Worm (Caenorhabditis elegans) whole organism, young adult: ENCODE measurements around the gene gsr-1.
A peak's percentile ranks its signal among the peaks of the same experiment; 100 is the strongest.

Source experiments
- C06A6.2 ChIP-seq: fragments of 200-800 bp; sonication (Bioruptor generic); conservative IDR thresholded peaks from 2 replicates; pipeline ENCODE4 v1.3.6; 2022; ENCODE audit warnings: missing genetic modification characterization, missing compliant biosample characterization
- D2030.7 ChIP-seq: fragments of 200-800 bp; sonication (Bioruptor generic); IDR thresholded peaks from 2 replicates; pipeline ENCODE4 v1.3.6; 2022; ENCODE audit warnings: missing genetic modification reagents, missing genetic modification characterization, missing compliant biosample characterization
- F10E7.11 ChIP-seq: sonication (generic microtip); optimal IDR thresholded peaks from 2 replicates; lab custom pipeline; 2017; ENCODE audit warnings: mild to moderate bottlenecking, missing genetic modification characterization, moderate library complexity, missing compliant biosample characterization
- F22D6.2 ChIP-seq: sonication (generic microtip); optimal IDR thresholded peaks from 2 replicates; lab custom pipeline; 2016; ENCODE audit warnings: mild to moderate bottlenecking, missing genetic modification characterization, missing compliant biosample characterization
- F23B12.7 ChIP-seq: sonication (generic microtip); optimal IDR thresholded peaks from 2 replicates; lab custom pipeline; 2017; ENCODE audit warnings: missing genetic modification characterization, mild to moderate bottlenecking, missing compliant biosample characterization, antibody characterized with exemption, moderate library complexity; ENCODE audit not compliant: insufficient read depth
- F57C9.4 ChIP-seq: sonication (generic microtip); optimal IDR thresholded peaks from 2 replicates; lab custom pipeline; 2017; ENCODE audit warnings: mild to moderate bottlenecking, missing genetic modification characterization, missing compliant biosample characterization
- K12H6.12 ChIP-seq: fragments of 200-800 bp; sonication (Bioruptor generic); optimal IDR thresholded peaks from 2 replicates; lab custom pipeline; 2018; ENCODE audit warnings: mild to moderate bottlenecking, missing genetic modification characterization, missing compliant biosample characterization
- Y53G8AR.9 ChIP-seq: fragments of 200-800 bp; sonication (Bioruptor generic); conservative IDR thresholded peaks from 2 replicates; pipeline ENCODE4 v1.3.6; 2022; ENCODE audit warnings: missing genetic modification reagents, missing genetic modification characterization, missing compliant biosample characterization
- Y56A3A.18 ChIP-seq: fragments of 200-800 bp; sonication (Bioruptor generic); IDR thresholded peaks from 2 replicates; pipeline ENCODE4 v1.3.6; 2022; ENCODE audit warnings: missing genetic modification reagents, missing genetic modification characterization, missing compliant biosample characterization
- Y95B8A.8 ChIP-seq: fragments of 200-800 bp; sonication (Bioruptor generic); IDR thresholded peaks from 2 replicates; pipeline ENCODE4 v1.3.6; 2022; ENCODE audit warnings: missing genetic modification reagents, missing genetic modification characterization, missing compliant biosample characterization
- ZK185.1 ChIP-seq: sonication (generic microtip); optimal IDR thresholded peaks from 2 replicates; lab custom pipeline; 2016; ENCODE audit warnings: mild to moderate bottlenecking, missing genetic modification characterization, missing compliant biosample characterization; ENCODE audit not compliant: poor library complexity, severe bottlenecking
- atf-7 ChIP-seq: sonication (generic microtip); optimal IDR thresholded peaks from 2 replicates; lab custom pipeline; 2017; ENCODE audit warnings: mild to moderate bottlenecking, missing genetic modification characterization, missing compliant biosample characterization
- attf-3 ChIP-seq: fragments of 200-800 bp; sonication (Bioruptor generic); conservative IDR thresholded peaks from 2 replicates; pipeline ENCODE4 v1.3.6; 2022; ENCODE audit warnings: missing genetic modification reagents, missing genetic modification characterization, missing compliant biosample characterization
- cebp-1 ChIP-seq, 2 experiments: fragments of 200-800 bp in 1 of 2; sonication (Bioruptor generic) in 1 of 2; sonication (generic microtip) in 1 of 2; IDR thresholded peaks in 1 of 2; optimal IDR thresholded peaks in 1 of 2; 2 replicates each; pipeline versions ENCODE4 v1.3.6 to Lab custom; 2017 to 2022; ENCODE audit warnings: missing compliant biosample characterization in 2 of 2, missing genetic modification characterization in 2 of 2, mild to moderate bottlenecking in 1 of 2, missing genetic modification reagents in 1 of 2, moderate library complexity in 1 of 2
- ceh-100 ChIP-seq: fragments of 200-800 bp; sonication (Bioruptor generic); IDR thresholded peaks from 2 replicates; pipeline ENCODE4 v1.3.6; 2022; ENCODE audit warnings: missing genetic modification reagents, missing genetic modification characterization, missing compliant biosample characterization
- efl-1 ChIP-seq: fragments of 150-350 bp; optimal IDR thresholded peaks from 2 replicates; lab custom pipeline; 2014; ENCODE audit warnings: missing biosample characterization, missing genetic modification reagents, missing genetic modification characterization
- egl-18 ChIP-seq: fragments of 200-800 bp; sonication (Bioruptor generic); IDR thresholded peaks from 2 replicates; pipeline ENCODE4 v1.3.6; 2022; ENCODE audit warnings: missing genetic modification reagents, missing genetic modification characterization, missing compliant biosample characterization
- egl-44 ChIP-seq: fragments of 200-800 bp; sonication (Bioruptor generic); IDR thresholded peaks from 2 replicates; pipeline ENCODE4 v1.3.6; 2022; ENCODE audit warnings: missing genetic modification reagents, missing genetic modification characterization, missing compliant biosample characterization
- fkh-3 ChIP-seq: sonication (generic microtip); optimal IDR thresholded peaks from 2 replicates; lab custom pipeline; 2016; ENCODE audit warnings: mild to moderate bottlenecking, missing genetic modification characterization, missing compliant biosample characterization
- hlh-12 ChIP-seq: sonication (generic microtip); optimal IDR thresholded peaks from 2 replicates; lab custom pipeline; 2016; ENCODE audit warnings: missing genetic modification characterization, missing compliant biosample characterization
- hlh-26 ChIP-seq: fragments of 200-800 bp; sonication (Bioruptor generic); conservative IDR thresholded peaks from 2 replicates; pipeline ENCODE4 v1.3.6; 2022; ENCODE audit warnings: missing genetic modification reagents, missing genetic modification characterization, missing compliant biosample characterization
- hmg-1.2 ChIP-seq: fragments of 200-800 bp; sonication (Bioruptor generic); IDR thresholded peaks from 2 replicates; pipeline ENCODE4 v1.3.6; 2022; ENCODE audit warnings: missing genetic modification reagents, missing genetic modification characterization, missing compliant biosample characterization
- hsf-1 ChIP-seq: fragments of 200-800 bp; sonication (Bioruptor generic); IDR thresholded peaks from 2 replicates; pipeline ENCODE4 v1.3.6; 2022; ENCODE audit warnings: missing genetic modification reagents, missing genetic modification characterization, missing compliant biosample characterization
- lag-1 ChIP-seq: fragments of 200-800 bp; sonication (Bioruptor generic); IDR thresholded peaks from 2 replicates; pipeline ENCODE4 v1.3.6; 2022; ENCODE audit warnings: missing genetic modification reagents, missing genetic modification characterization, missing compliant biosample characterization
- let-526 ChIP-seq: fragments of 200-800 bp; sonication (Bioruptor generic); IDR thresholded peaks from 2 replicates; pipeline ENCODE4 v1.3.6; 2022; ENCODE audit warnings: missing genetic modification reagents, missing genetic modification characterization, missing compliant biosample characterization
- let-607 ChIP-seq, 2 experiments: fragments of 200-800 bp in 1 of 2; sonication (Bioruptor generic) in 1 of 2; sonication (generic microtip) in 1 of 2; optimal IDR thresholded peaks; 2 replicates each; lab custom pipeline; 2016 to 2018; ENCODE audit warnings: mild to moderate bottlenecking in 2 of 2, missing compliant biosample characterization in 2 of 2, missing genetic modification characterization in 2 of 2, moderate library complexity in 2 of 2, missing genotype in 1 of 2
- lin-40 ChIP-seq: sonication (generic microtip); optimal IDR thresholded peaks from 2 replicates; lab custom pipeline; 2016; ENCODE audit warnings: missing genetic modification characterization, mild to moderate bottlenecking, missing compliant biosample characterization, missing genotype, missing genetic modification reagents
- lsy-27 ChIP-seq: sonication (generic microtip); optimal IDR thresholded peaks from 2 replicates; lab custom pipeline; 2017; ENCODE audit warnings: missing genetic modification characterization, mild to moderate bottlenecking, missing compliant biosample characterization, antibody characterized with exemption, missing genotype, borderline replicate concordance; ENCODE audit not compliant: insufficient read depth
- madf-10 ChIP-seq: sonication (generic microtip); optimal IDR thresholded peaks from 2 replicates; lab custom pipeline; 2016; ENCODE audit warnings: mild to moderate bottlenecking, missing genetic modification characterization, missing compliant biosample characterization
- madf-8 ChIP-seq: fragments of 200-800 bp; sonication (Bioruptor generic); conservative IDR thresholded peaks from 2 replicates; pipeline ENCODE4 v1.3.6; 2022; ENCODE audit warnings: missing genetic modification reagents, missing genetic modification characterization, missing compliant biosample characterization
- mel-28 ChIP-seq: sonication (generic microtip); optimal IDR thresholded peaks from 2 replicates; lab custom pipeline; 2016; ENCODE audit warnings: borderline replicate concordance, mild to moderate bottlenecking, missing genetic modification characterization, missing compliant biosample characterization
- mes-4 ChIP-seq: sonication (generic microtip); optimal IDR thresholded peaks from 2 replicates; lab custom pipeline; 2016; ENCODE audit warnings: missing genotype, missing genetic modification characterization, missing compliant biosample characterization
- nhr-120 ChIP-seq: fragments of 200-800 bp; sonication (Bioruptor generic); IDR thresholded peaks from 2 replicates; pipeline ENCODE4 v1.3.6; 2022; ENCODE audit warnings: missing genetic modification characterization, missing compliant biosample characterization
- nhr-179 ChIP-seq: sonication (generic microtip); optimal IDR thresholded peaks from 2 replicates; lab custom pipeline; 2016; ENCODE audit warnings: mild to moderate bottlenecking, missing genetic modification characterization, missing compliant biosample characterization
- nhr-90 ChIP-seq: sonication (generic microtip); optimal IDR thresholded peaks from 2 replicates; lab custom pipeline; 2016; ENCODE audit warnings: missing genotype, mild to moderate bottlenecking, missing genetic modification characterization, missing compliant biosample characterization
- pha-4 ChIP-seq: fragments of 150-350 bp; sonication (generic microtip); optimal IDR thresholded peaks from 2 replicates; lab custom pipeline; 2014; ENCODE audit warnings: missing biosample characterization, missing genetic modification reagents, missing genetic modification characterization
- rec-8 ChIP-seq, 2 experiments: sonication (generic microtip); optimal IDR thresholded peaks; 2 replicates each; lab custom pipeline; 2016; ENCODE audit warnings: mild to moderate bottlenecking in 2 of 2, missing genetic modification characterization in 2 of 2, missing genetic modification reagents in 2 of 2, missing genotype in 2 of 2, missing biosample characterization in 1 of 2, missing compliant biosample characterization in 1 of 2, moderate library complexity in 1 of 2
- somi-1 ChIP-seq: fragments of 200-800 bp; sonication (Bioruptor generic); optimal IDR thresholded peaks from 2 replicates; lab custom pipeline; 2018; ENCODE audit warnings: mild to moderate bottlenecking, missing genetic modification characterization, missing compliant biosample characterization
- sptf-2 ChIP-seq: fragments of 200-800 bp; sonication (Bioruptor generic); optimal IDR thresholded peaks from 2 replicates; lab custom pipeline; 2018; ENCODE audit warnings: mild to moderate bottlenecking, missing genetic modification characterization, missing compliant biosample characterization
- unc-130 ChIP-seq: sonication (generic microtip); optimal IDR thresholded peaks from 2 replicates; lab custom pipeline; 2016; ENCODE audit warnings: missing genetic modification reagents, missing genetic modification characterization, missing compliant biosample characterization
- xnd-1 ChIP-seq: sonication (generic microtip); optimal IDR thresholded peaks from 2 replicates; lab custom pipeline; 2016; ENCODE audit warnings: missing genotype, missing genetic modification reagents, missing genetic modification characterization, missing compliant biosample characterization
- zfh-2 ChIP-seq: fragments of 200-800 bp; sonication (Bioruptor generic); conservative IDR thresholded peaks from 2 replicates; pipeline ENCODE4 v1.3.6; 2022; ENCODE audit warnings: missing genetic modification reagents, missing genetic modification characterization, missing compliant biosample characterization
- ztf-3 ChIP-seq: fragments of 200-800 bp; sonication (Bioruptor generic); optimal IDR thresholded peaks from 2 replicates; lab custom pipeline; 2018; ENCODE audit warnings: mild to moderate bottlenecking, missing genetic modification characterization, missing compliant biosample characterization
- ztf-6 ChIP-seq: fragments of 200-800 bp; sonication (Bioruptor generic); IDR thresholded peaks from 2 replicates; pipeline ENCODE4 v1.3.6; 2022; ENCODE audit warnings: missing genetic modification reagents, missing genetic modification characterization, missing compliant biosample characterization

Gene gsr-1

ce11 chrIII:3623772-3624171 is 26.9 kb upstream of the gsr-1 start:
- TF ChIP-seq nhr-90 (tag; lab: Kevin White, UChicago) = no peak
- no peak for TF ChIP-seq Y95B8A.8 (GFP tag; lab: Robert Waterston, UW)
- no peak for TF ChIP-seq atf-7 (tag; lab: Kevin White, UChicago)
- peak; percentile 35; the same call in 1 of the 2 replicates for TF ChIP-seq hmg-1.2
- TF ChIP-seq mes-4 (tag; lab: Kevin White, UChicago) = no peak
- no peak for TF ChIP-seq nhr-179 (tag; lab: Kevin White, UChicago)
- no peak for TF ChIP-seq cebp-1 (GFP tag; IDR thresholded peaks at IDR 0.05; lab: Robert Waterston, UW)
- no peak for TF ChIP-seq cebp-1 (tag; optimal IDR thresholded peaks at IDR 0.05; lab: Kevin White, UChicago)
- no peak for TF ChIP-seq hlh-12 (tag; lab: Kevin White, UChicago)
- TF ChIP-seq fkh-3 = no peak
- peak; percentile 78 for TF ChIP-seq zfh-2 (GFP tag; lab: Robert Waterston, UW)
- no peak for TF ChIP-seq rec-8 (tag; optimal IDR thresholded peaks at IDR 0.05; lab: Kevin White, UChicago)
- TF ChIP-seq let-526 (GFP tag; lab: Robert Waterston, UW) = no peak
- no peak for TF ChIP-seq F57C9.4 (tag; lab: Kevin White, UChicago)
- TF ChIP-seq egl-44 = no peak
- no peak for TF ChIP-seq F10E7.11 (tag; lab: Kevin White, UChicago)
- TF ChIP-seq madf-8 (GFP tag; lab: Robert Waterston, UW) = no peak

ce11 chrIII:3627042-3627441 is 23.7 kb upstream of the gsr-1 start, which contains the start of gene sel-8:
sel-8 (minus strand) TSS chrIII:3627142.
- TF ChIP-seq C06A6.2 (GFP tag; lab: Robert Waterston, UW) = no peak
- TF ChIP-seq egl-18 (GFP tag; lab: Robert Waterston, UW) = no peak

- TF ChIP-seq Y53G8AR.9 (GFP tag; lab: Robert Waterston, UW) = no peak
- peak; percentile 38 for TF ChIP-seq efl-1 (GFP tag; lab: Kevin White, UChicago)
- TF ChIP-seq hsf-1 = no peak
- no peak for TF ChIP-seq sptf-2
- TF ChIP-seq nhr-120 (GFP tag; lab: Robert Waterston, UW) = no peak
- TF ChIP-seq unc-130 (GFP tag; lab: Kevin White, UChicago) = no peak
- peak; percentile 97 for TF ChIP-seq attf-3 (GFP tag; lab: Robert Waterston, UW)
- no peak for TF ChIP-seq cebp-1 (GFP tag; IDR thresholded peaks at IDR 0.05; lab: Robert Waterston, UW)
- TF ChIP-seq cebp-1 (tag; optimal IDR thresholded peaks at IDR 0.05; lab: Kevin White, UChicago) = peak; percentile 49
- TF ChIP-seq ceh-100 (GFP tag; lab: Robert Waterston, UW) = no peak
- no peak for TF ChIP-seq K12H6.12 (tag; lab: Kevin White, UChicago)
- TF ChIP-seq ztf-3 (GFP tag; lab: Kevin White, UChicago) = no peak
- TF ChIP-seq xnd-1 (tag; lab: Kevin White, UChicago) = no peak
- peak; percentile 17 for TF ChIP-seq madf-10
- no peak for TF ChIP-seq D2030.7 (GFP tag; lab: Robert Waterston, UW)
- no peak for TF ChIP-seq fkh-3
- TF ChIP-seq ZK185.1 (tag; lab: Kevin White, UChicago) = no peak
- no peak for TF ChIP-seq mel-28 (tag; lab: Kevin White, UChicago)
- TF ChIP-seq nhr-179 (tag; lab: Kevin White, UChicago) = no peak
- peak; percentile 39 for TF ChIP-seq lin-40 (tag; lab: Kevin White, UChicago)
- no peak for TF ChIP-seq F10E7.11 (tag; lab: Kevin White, UChicago)
- no peak for TF ChIP-seq lsy-27
- TF ChIP-seq let-607 (tag; optimal IDR thresholded peaks at IDR 0.05; lab: Kevin White, UChicago) = peak in 1 of 2 experiments; percentile 25
- no peak for TF ChIP-seq F22D6.2 (tag; lab: Kevin White, UChicago)
- TF ChIP-seq pha-4 (tag; lab: Kevin White, UChicago) = no peak
- no peak for TF ChIP-seq somi-1
- no peak for TF ChIP-seq hlh-26
- no peak for TF ChIP-seq ztf-6 (GFP tag; lab: Robert Waterston, UW)
- TF ChIP-seq Y56A3A.18 (GFP tag; lab: Robert Waterston, UW) = no peak
- peak; percentile 32 for TF ChIP-seq F23B12.7 (tag; lab: Kevin White, UChicago)
- TF ChIP-seq lag-1 (GFP tag; lab: Robert Waterston, UW) = no peak
Observed at ce11 chrIII:3630337-3630736, 20.4 kb upstream of the gsr-1 start, which contains the start of gene mrps-31. mrps-31 (minus strand) TSS chrIII:3630372.
